Worm (Caenorhabditis elegans): ENCODE results near the gene C27F2.10.

DNA sequence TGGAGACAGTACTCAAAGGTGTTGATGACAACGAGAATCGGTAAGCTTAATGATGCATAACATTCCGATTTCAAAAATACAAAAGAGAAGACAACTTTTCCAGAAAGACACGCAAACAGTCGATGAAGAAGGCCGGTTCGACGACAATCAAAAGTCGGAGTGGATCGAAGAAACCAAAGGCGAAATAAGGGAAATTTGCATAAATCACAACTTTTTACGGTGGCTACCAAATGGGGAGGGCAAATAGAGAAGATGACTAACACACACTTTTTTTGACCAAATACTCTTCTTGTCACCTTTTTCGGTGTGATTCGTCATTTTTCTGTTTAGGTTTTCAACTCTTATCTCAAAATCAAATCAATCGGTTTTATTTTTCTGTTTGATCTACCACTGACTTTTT, 49.5 kb upstream of the C27F2.10 start, which contains the start of gene C45G9.6:
- TF ChIP-seq egl-5 (tag; optimal IDR thresholded peaks at IDR 0.05) (peak; percentile 4), unc-62 (GFP tag; optimal IDR thresholded peaks at IDR 0.05) (no peak), unc-39 (tag; optimal IDR thresholded peaks at IDR 0.05) (no peak), jun-1 (tag; optimal IDR thresholded peaks at IDR 0.05) (no peak), aly-2 (tag; optimal IDR thresholded peaks at IDR 0.05) (no peak), nfya-1 (tag; optimal IDR thresholded peaks at IDR 0.05; ENCODE audit: insufficient read depth) (no peak), lin-15B (tag; optimal IDR thresholded peaks at IDR 0.05) (no peak)

All from whole organism, L3 larva.